Fruit fly (Drosophila melanogaster) whole organism, embryonic: ENCODE measurements around the gene Hez.
A peak's percentile ranks its signal among the peaks of the same experiment; 100 is the strongest.

Source experiments
- Ada2b ChIP-seq: fragments of 200-800 bp; sonication (Bioruptor generic); IDR thresholded peaks from 2 replicates; pipeline ENCODE4 v1.3.6; 2022; ENCODE audit warnings: missing biosample characterization, missing genetic modification characterization
- CG11247 ChIP-seq: fragments of 200-800 bp; sonication (Bioruptor generic); IDR thresholded peaks from 2 replicates; pipeline ENCODE4 v1.3.6; 2022; ENCODE audit warnings: missing biosample characterization, missing genetic modification characterization
- CG11504 ChIP-seq: fragments of 200-800 bp; sonication (Bioruptor generic); optimal IDR thresholded peaks from 3 replicates; lab custom pipeline; 2019; ENCODE audit warnings: missing biosample characterization, mild to moderate bottlenecking, missing genetic modification characterization, moderate library complexity
- CG11695 ChIP-seq: fragments of 200-800 bp; sonication (Bioruptor generic); IDR thresholded peaks from 3 replicates; pipeline ENCODE4 v1.3.6; 2022; ENCODE audit warnings: missing biosample characterization, missing genetic modification characterization
- CG11723 ChIP-seq: fragments of 200-800 bp; sonication (Bioruptor generic); optimal IDR thresholded peaks from 2 replicates; lab custom pipeline; 2017; ENCODE audit warnings: missing biosample characterization, mild to moderate bottlenecking, missing genetic modification characterization
- CG12659 ChIP-seq: fragments of 200-800 bp; sonication (Bioruptor generic); optimal IDR thresholded peaks from 3 replicates; lab custom pipeline; 2017; ENCODE audit warnings: mild to moderate bottlenecking, missing biosample characterization, missing genetic modification reagents, missing genetic modification characterization
- CG18011 ChIP-seq: fragments of 200-800 bp; sonication (Bioruptor generic); optimal IDR thresholded peaks from 2 replicates; lab custom pipeline; 2017; ENCODE audit warnings: missing biosample characterization, missing genetic modification characterization, mild to moderate bottlenecking, moderate library complexity, missing genotype
- CG2199 ChIP-seq: fragments of 200-800 bp; sonication (Bioruptor generic); IDR thresholded peaks from 3 replicates; pipeline ENCODE4 v1.3.6; 2022; ENCODE audit warnings: missing biosample characterization, missing genetic modification characterization
- CG2889 ChIP-seq: fragments of 200-800 bp; sonication (Bioruptor generic); IDR thresholded peaks from 3 replicates; pipeline ENCODE4 v1.3.6; 2022; ENCODE audit warnings: missing biosample characterization, missing genetic modification characterization
- CG30020 ChIP-seq: fragments of 200-800 bp; optimal IDR thresholded peaks from 2 replicates; lab custom pipeline; 2019; ENCODE audit warnings: missing biosample characterization, mild to moderate bottlenecking, missing genetic modification characterization, moderate library complexity
- CG34422 ChIP-seq: fragments of 200-800 bp; sonication (Bioruptor generic); IDR thresholded peaks from 3 replicates; pipeline ENCODE4 v1.3.6; 2022; ENCODE audit warnings: missing biosample characterization, missing genetic modification characterization
- CG42726 ChIP-seq: fragments of 200-800 bp; sonication (Bioruptor generic); IDR thresholded peaks from 2 replicates; pipeline ENCODE4 v1.3.6; 2022; ENCODE audit warnings: missing biosample characterization, missing genetic modification characterization; ENCODE audit not compliant: partially characterized antibody
- CG4730 ChIP-seq: fragments of 200-800 bp; sonication (Bioruptor generic); IDR thresholded peaks from 2 replicates; pipeline ENCODE4 v1.3.6; 2022; ENCODE audit warnings: missing biosample characterization, missing genetic modification characterization
- CG8089 ChIP-seq: fragments of 200-800 bp; sonication (Bioruptor generic); optimal IDR thresholded peaks from 3 replicates; lab custom pipeline; 2016; ENCODE audit warnings: missing biosample characterization, missing genetic modification characterization
- Chrac-16 ChIP-seq: fragments of 200-800 bp; sonication (Bioruptor generic); optimal IDR thresholded peaks from 3 replicates; lab custom pipeline; 2016; ENCODE audit warnings: missing biosample characterization, missing genetic modification characterization
- Deaf1 ChIP-seq: fragments of 200-800 bp; optimal IDR thresholded peaks from 3 replicates; lab custom pipeline; 2019; ENCODE audit warnings: missing biosample characterization, mild to moderate bottlenecking, missing genetic modification characterization, moderate library complexity
- Ets65A ChIP-seq: fragments of 200-800 bp; sonication (Bioruptor generic); peaks from one replicate; lab custom pipeline; 2016; ENCODE audit warnings: missing biosample characterization, missing genetic modification characterization
- H2.0 ChIP-seq: fragments of 200-800 bp; sonication (Bioruptor generic); IDR thresholded peaks from 2 replicates; pipeline ENCODE4 v1.3.6; 2022; ENCODE audit warnings: missing biosample characterization, missing genetic modification characterization
- HLHmδ ChIP-seq: fragments of 200-800 bp; sonication (Bioruptor generic); optimal IDR thresholded peaks from 2 replicates; lab custom pipeline; 2018; ENCODE audit warnings: missing biosample characterization, mild to moderate bottlenecking, missing genetic modification characterization, moderate library complexity
- HmgD ChIP-seq: fragments of 200-800 bp; sonication (Bioruptor generic); optimal IDR thresholded peaks from 3 replicates; lab custom pipeline; 2016; ENCODE audit warnings: missing biosample characterization, missing genetic modification characterization
- Hr78 ChIP-seq, 2 experiments: fragments of 200-800 bp in 1 of 2; fragments of >200 bp in 1 of 2; sonication (Bioruptor generic) in 1 of 2; optimal IDR thresholded peaks; 2 replicates each; lab custom pipeline; 2017 to 2019; ENCODE audit warnings: missing biosample characterization in 2 of 2, missing genetic modification characterization in 2 of 2, mild to moderate bottlenecking in 1 of 2, moderate library complexity in 1 of 2
- Kr ChIP-seq: fragments of 200-800 bp; sonication (Bioruptor generic); optimal IDR thresholded peaks from 2 replicates; lab custom pipeline; 2017; ENCODE audit warnings: missing biosample characterization, mild to moderate bottlenecking, missing genetic modification characterization
- Med ChIP-seq: fragments of 200-800 bp; sonication (Bioruptor generic); peaks from one replicate; lab custom pipeline; 2016; ENCODE audit warnings: missing biosample characterization, missing genetic modification characterization, mild to moderate bottlenecking, inconsistent platforms, moderate library complexity
- Optix ChIP-seq: fragments of 200-800 bp; sonication (Bioruptor generic); IDR thresholded peaks from 3 replicates; pipeline ENCODE4 v1.3.6; 2022; ENCODE audit warnings: missing biosample characterization, missing genetic modification characterization
- Sox102F ChIP-seq: fragments of 200-800 bp; sonication (Bioruptor generic); optimal IDR thresholded peaks from 2 replicates; lab custom pipeline; 2018; ENCODE audit warnings: missing biosample characterization, mild to moderate bottlenecking, missing genetic modification characterization, moderate library complexity
- Ssrp ChIP-seq: fragments of 200-800 bp; sonication (Bioruptor generic); optimal IDR thresholded peaks from 2 replicates; lab custom pipeline; 2018; ENCODE audit warnings: missing biosample characterization, mild to moderate bottlenecking, missing genetic modification characterization, moderate library complexity
- bab2 ChIP-seq: fragments of 200-800 bp; sonication (Bioruptor generic); optimal IDR thresholded peaks from 2 replicates; lab custom pipeline; 2016; ENCODE audit warnings: missing biosample characterization, missing genetic modification characterization
- bsh ChIP-seq, 2 experiments: fragments of 200-800 bp; sonication (Bioruptor generic); optimal IDR thresholded peaks; 2 replicates each; lab custom pipeline; 2017 to 2018; ENCODE audit warnings: mild to moderate bottlenecking in 2 of 2, missing biosample characterization in 2 of 2, missing genetic modification characterization in 2 of 2, moderate library complexity in 1 of 2
- chinmo ChIP-seq: fragments of 200-800 bp; sonication (Bioruptor generic); IDR thresholded peaks from 4 replicates; pipeline ENCODE4 v1.3.6; 2022; ENCODE audit warnings: missing biosample characterization, missing genetic modification characterization; ENCODE audit not compliant: partially characterized antibody
- crol ChIP-seq: fragments of 200-800 bp; sonication (Bioruptor generic); IDR thresholded peaks from 2 replicates; pipeline ENCODE4 v1.3.6; 2022; ENCODE audit warnings: missing biosample characterization, missing genetic modification characterization
- crp ChIP-seq, 2 experiments: fragments of 200-800 bp; sonication (Bioruptor generic); optimal IDR thresholded peaks; 2 replicates in 1 of 2; 3 replicates in 1 of 2; lab custom pipeline; 2017; ENCODE audit warnings: missing biosample characterization in 2 of 2, missing genetic modification characterization in 2 of 2, mild to moderate bottlenecking in 1 of 2, moderate library complexity in 1 of 2
- eve ChIP-seq, 2 experiments: fragments of >200 bp; optimal IDR thresholded peaks; 2 replicates each; lab custom pipeline; 2017; ENCODE audit warnings: missing biosample characterization in 2 of 2, missing genetic modification characterization in 2 of 2
- ftz-f1 ChIP-seq: fragments of 200-800 bp; sonication (Bioruptor generic); optimal IDR thresholded peaks from 2 replicates; lab custom pipeline; 2016; ENCODE audit warnings: missing biosample characterization, missing genetic modification characterization
- gem ChIP-seq: fragments of 200-800 bp; sonication (Bioruptor generic); optimal IDR thresholded peaks from 2 replicates; lab custom pipeline; 2019; ENCODE audit warnings: missing biosample characterization, mild to moderate bottlenecking, missing genetic modification characterization, moderate library complexity
- hkb ChIP-seq, 2 experiments: fragments of 200-800 bp in 1 of 2; fragments of >200 bp in 1 of 2; sonication (Bioruptor generic) in 1 of 2; IDR thresholded peaks in 1 of 2; optimal IDR thresholded peaks in 1 of 2; 2 replicates each; pipeline versions ENCODE4 v1.3.6 to Lab custom; 2017 to 2022; ENCODE audit warnings: missing biosample characterization in 1 of 2, missing genetic modification characterization in 1 of 2
- knrl ChIP-seq: fragments of 200-800 bp; sonication (Bioruptor generic); IDR thresholded peaks from 3 replicates; pipeline ENCODE4 v1.3.6; 2022; ENCODE audit warnings: missing biosample characterization, missing genetic modification characterization; ENCODE audit not compliant: partially characterized antibody
- lmd ChIP-seq: fragments of 200-800 bp; sonication (Bioruptor generic); IDR thresholded peaks from 2 replicates; pipeline ENCODE4 v1.3.6; 2022; ENCODE audit warnings: missing biosample characterization, missing genetic modification characterization
- nom ChIP-seq: fragments of 200-800 bp; sonication (Bioruptor generic); optimal IDR thresholded peaks from 2 replicates; lab custom pipeline; 2017; ENCODE audit warnings: missing biosample characterization, missing genetic modification characterization, mild to moderate bottlenecking, moderate library complexity, missing genetic modification reagents
- oc ChIP-seq: fragments of 200-800 bp; sonication (Bioruptor generic); optimal IDR thresholded peaks from 2 replicates; lab custom pipeline; 2018; ENCODE audit warnings: missing biosample characterization, mild to moderate bottlenecking, missing genetic modification characterization, moderate library complexity
- phol ChIP-seq: fragments of 200-800 bp; sonication (Bioruptor generic); optimal IDR thresholded peaks from 3 replicates; lab custom pipeline; 2018; ENCODE audit warnings: missing biosample characterization, mild to moderate bottlenecking, missing genetic modification characterization, moderate library complexity
- pros ChIP-seq: fragments of 200-800 bp; sonication (Bioruptor generic); optimal IDR thresholded peaks from 3 replicates; lab custom pipeline; 2019; ENCODE audit warnings: missing biosample characterization, mild to moderate bottlenecking, missing genetic modification characterization, moderate library complexity
- sens ChIP-seq: fragments of 200-800 bp; sonication (Bioruptor generic); peaks from one replicate; lab custom pipeline; 2016; ENCODE audit warnings: missing biosample characterization, missing genetic modification characterization
- sr ChIP-seq: fragments of 200-800 bp; sonication (Bioruptor generic); IDR thresholded peaks from 3 replicates; pipeline ENCODE4 v1.3.6; 2022; ENCODE audit warnings: missing biosample characterization, missing genetic modification characterization
- tin ChIP-seq: fragments of 200-800 bp; sonication (Bioruptor generic); optimal IDR thresholded peaks from 3 replicates; lab custom pipeline; 2016; ENCODE audit warnings: missing biosample characterization, missing genetic modification characterization
- wek ChIP-seq: fragments of 200-800 bp; sonication (Bioruptor generic); optimal IDR thresholded peaks from 3 replicates; lab custom pipeline; 2018; ENCODE audit warnings: missing biosample characterization, mild to moderate bottlenecking, missing genetic modification characterization, moderate library complexity

Gene Hez

dm6 chr3L:9853140-9853746 lies 41.3 kb downstream of the Hez start:
- TF ChIP-seq Kr (GFP tag; lab: Kevin White, UChicago): peak; percentile 47
- 0 out of 2 replicates have a peak, but pooled peaks have one; percentile 15 for TF ChIP-seq Ada2b
- TF ChIP-seq oc (tag; lab: Kevin White, UChicago): peak; percentile 43
- peak; percentile 20 for TF ChIP-seq Med (GFP tag; lab: Kevin White, UChicago)
- TF ChIP-seq CG11504 (tag; lab: Kevin White, UChicago): peak; percentile 15
- peak; percentile 80 for TF ChIP-seq Ets65A (GFP tag; lab: Kevin White, UChicago)
- no peak for TF ChIP-seq Deaf1 (tag; lab: Kevin White, UChicago)
- peak; percentile 4 for TF ChIP-seq sens
- TF ChIP-seq Chrac-16: no peak
- no peak for TF ChIP-seq hkb (optimal IDR thresholded peaks at IDR 0.05; lab: Kevin White, UChicago)
- TF ChIP-seq hkb (GFP tag; IDR thresholded peaks at IDR 0.05; lab: Robert Waterston, UW): 0 out of 2 replicates have a peak, but pooled peaks have one; percentile 31
- peak; percentile 46 for TF ChIP-seq nom
- no peak for TF ChIP-seq Ssrp (tag; lab: Kevin White, UChicago)
- 0 out of 3 replicates have a peak, but pooled peaks have one; percentile 28 for TF ChIP-seq CG2199 (GFP tag; lab: Robert Waterston, UW)
- 0 out of 3 replicates have a peak, but pooled peaks have one; percentile 29 for TF ChIP-seq CG11695 (GFP tag; lab: Robert Waterston, UW)
- 0 out of 2 replicates have a peak, but pooled peaks have one; percentile 12 for TF ChIP-seq CG42726
- TF ChIP-seq eve (GFP tag; optimal IDR thresholded peaks at IDR 0.05; lab: Kevin White, UChicago): peak in 1 of 2 experiments; percentile 71
- no peak for TF ChIP-seq knrl (GFP tag; lab: Robert Waterston, UW)

DNA sequence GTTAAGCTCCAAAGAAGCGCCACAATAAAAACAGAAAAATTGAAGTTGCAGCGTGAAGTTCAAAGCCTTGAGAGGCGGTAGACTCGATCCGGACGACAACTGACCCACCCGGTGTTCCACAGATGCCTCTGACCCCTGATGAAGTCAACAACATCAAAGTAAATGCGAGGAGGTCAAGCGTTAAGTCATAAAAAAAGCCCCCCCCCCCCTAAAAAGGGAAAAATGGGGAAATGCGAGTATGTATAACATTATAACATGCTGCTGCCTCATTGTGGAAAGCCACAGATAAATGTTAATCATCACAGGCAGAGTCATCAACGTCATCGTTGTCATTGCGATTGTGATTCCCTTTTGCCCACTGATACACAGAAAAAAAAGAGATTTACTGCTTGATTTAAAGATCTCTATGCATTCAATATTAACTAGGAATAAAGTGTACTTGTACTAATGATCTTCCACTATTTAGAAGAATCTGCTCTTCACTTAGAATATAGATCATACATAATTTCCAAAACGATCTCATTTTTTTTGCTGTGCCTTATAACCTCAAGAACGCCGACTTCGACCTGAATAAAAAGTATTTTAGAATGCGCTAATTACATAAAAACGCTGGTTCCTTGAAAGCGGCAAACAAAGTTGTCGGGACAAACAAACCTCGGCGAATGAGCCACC lies 43.4 kb downstream of the Hez start:
- TF ChIP-seq sens: peak; percentile 80
- no peak for TF ChIP-seq ftz-f1 (GFP tag; lab: Kevin White, UChicago)
- peak; percentile 36 for TF ChIP-seq Med (GFP tag; lab: Kevin White, UChicago)
- TF ChIP-seq CG11247 (GFP tag; lab: Robert Waterston, UW): no peak
- TF ChIP-seq pros (GFP tag; lab: Kevin White, UChicago): peak; percentile 2
- peak; percentile 17 for TF ChIP-seq Sox102F (GFP tag; lab: Kevin White, UChicago)
- peak; percentile 7 for TF ChIP-seq phol
- no peak for TF ChIP-seq tin (GFP tag; lab: Kevin White, UChicago)
- peak; percentile 12 for TF ChIP-seq gem (tag; lab: Kevin White, UChicago)
- TF ChIP-seq crol (GFP tag; lab: Robert Waterston, UW): peak; percentile 52; the same call in 1 of the 2 replicates
- no peak for TF ChIP-seq CG8089 (GFP tag; lab: Kevin White, UChicago)
- TF ChIP-seq HmgD (GFP tag; lab: Kevin White, UChicago): no peak
- no peak for TF ChIP-seq CG2889
- no peak for TF ChIP-seq CG18011 (GFP tag; lab: Kevin White, UChicago)
- TF ChIP-seq CG12659 (GFP tag; lab: Kevin White, UChicago): no peak
- no peak for TF ChIP-seq bab2 (GFP tag; lab: Kevin White, UChicago)
- TF ChIP-seq Hr78 (GFP tag; optimal IDR thresholded peaks at IDR 0.05; lab: Kevin White, UChicago): peak in 1 of 2 experiments; percentile 81
- TF ChIP-seq CG30020: no peak
- TF ChIP-seq CG4730: no peak
- peak in 1 of 2 experiments; percentile 12 for TF ChIP-seq bsh (GFP tag; optimal IDR thresholded peaks at IDR 0.05; lab: Kevin White, UChicago)
- no peak for TF ChIP-seq knrl (GFP tag; lab: Robert Waterston, UW)
- TF ChIP-seq H2.0 (GFP tag; lab: Robert Waterston, UW): 0 out of 2 replicates have a peak, but pooled peaks have one; percentile 6
- no peak for TF ChIP-seq Chrac-16
- 0 out of 4 replicates have a peak, but pooled peaks have one; percentile 25 for TF ChIP-seq chinmo (GFP tag; lab: Robert Waterston, UW)
- peak; percentile 9 for TF ChIP-seq CG11504 (tag; lab: Kevin White, UChicago)
- no peak for TF ChIP-seq lmd (GFP tag; lab: Robert Waterston, UW)
- TF ChIP-seq HLHmδ (GFP tag; lab: Kevin White, UChicago): no peak
- TF ChIP-seq crp (GFP tag; optimal IDR thresholded peaks at IDR 0.05; lab: Kevin White, UChicago): no peak
- no peak for TF ChIP-seq sr (GFP tag; lab: Robert Waterston, UW)
- no peak for TF ChIP-seq Optix (GFP tag; lab: Robert Waterston, UW)
- no peak for TF ChIP-seq CG34422 (GFP tag; lab: Robert Waterston, UW)
- no peak for TF ChIP-seq CG11723 (GFP tag; lab: Kevin White, UChicago)
- no peak for TF ChIP-seq wek (GFP tag; lab: Kevin White, UChicago)
